Worm (Caenorhabditis elegans): ENCODE data around the gene ZK899.3.

ce11 chrX:9483754-9484153, 30.8 kb downstream of the ZK899.3 start:
- TF ChIP-seq mdl-1 (tag; optimal IDR thresholded peaks at IDR 0.05) = no peak
- TF ChIP-seq lin-39 (tag; optimal IDR thresholded peaks at IDR 0.05) = no peak
- TF ChIP-seq arid-1 (GFP tag; conservative IDR thresholded peaks at IDR 0.05) = no peak
- no peak for TF ChIP-seq nhr-77 (tag; optimal IDR thresholded peaks at IDR 0.05)
- TF ChIP-seq spr-3 (GFP tag; optimal IDR thresholded peaks at IDR 0.05) = no peak

All from whole organism, L4 larva.